Fruit fly (Drosophila melanogaster): ENCODE measurements around the gene rho-4.

DNA sequence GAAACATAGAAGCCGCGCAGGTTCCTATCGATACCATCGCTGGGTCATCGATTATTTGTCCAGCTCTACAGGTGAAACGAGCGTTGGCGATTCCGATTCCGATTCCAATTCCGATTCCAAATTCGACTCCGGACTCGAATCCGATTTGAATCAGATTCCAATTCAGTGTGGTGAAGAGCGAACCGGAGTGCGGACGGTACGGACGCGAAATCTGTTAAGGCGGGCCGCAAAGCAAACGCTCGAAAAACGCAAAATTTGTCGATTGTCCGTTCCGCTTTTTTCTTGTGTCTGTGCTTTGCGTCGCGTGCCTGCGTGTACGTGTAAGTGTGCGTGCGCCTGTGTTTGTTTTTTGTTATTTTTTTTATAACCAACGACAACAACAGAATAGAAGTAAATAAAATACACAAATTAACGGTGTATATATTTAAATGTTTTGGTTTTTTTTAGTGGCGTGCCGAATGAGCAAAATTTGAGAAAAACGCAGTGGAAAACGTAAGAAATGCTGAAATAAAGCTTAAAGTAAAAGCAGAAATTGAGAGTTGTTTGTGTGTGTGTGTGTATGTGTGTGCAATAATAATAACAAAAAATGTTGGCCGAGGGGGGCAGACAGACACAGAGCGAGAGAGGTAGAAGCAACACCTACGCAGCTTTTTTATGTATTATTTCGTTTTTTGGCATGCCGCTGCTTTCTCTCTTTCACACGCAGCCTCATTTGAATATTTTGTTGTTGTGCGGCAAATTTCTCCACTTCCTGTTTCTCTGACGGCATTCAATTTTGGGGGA lies 22.4 kb downstream of the rho-4 start, which contains the start of gene Ptp10D:
- TF ChIP-seq CG8478 (optimal IDR thresholded peaks at IDR 0.05) (no peak), CTCF (optimal IDR thresholded peaks at IDR 0.05) (no peak)
